Worm (Caenorhabditis elegans) whole organism, L3 larva: Measurements from ENCODE around the gene srz-15.

ENCODE experiments used
- ceh-82 ChIP-seq: fragments of 150-350 bp; optimal IDR thresholded peaks from 2 replicates; lab custom pipeline; 2014; ENCODE audit warnings: missing biosample characterization, missing genetic modification characterization
- elt-3 ChIP-seq, 3 experiments: fragments of 150-350 bp in 1 of 3; sonication (generic microtip) in 2 of 3; optimal IDR thresholded peaks; 2 replicates in 2 of 3; 4 replicates in 1 of 3; lab custom pipeline; 2014 to 2017; ENCODE audit warnings: missing biosample characterization in 3 of 3, missing genetic modification characterization in 3 of 3
- fkh-10 ChIP-seq: sonication (generic microtip); optimal IDR thresholded peaks from 2 replicates; lab custom pipeline; 2017; ENCODE audit warnings: missing biosample characterization, missing genetic modification reagents, missing genetic modification characterization
- zag-1 ChIP-seq: fragments of 150-350 bp; optimal IDR thresholded peaks from 2 replicates; lab custom pipeline; 2014; ENCODE audit warnings: missing biosample characterization, missing genetic modification characterization
- ztf-11 ChIP-seq: fragments of 150-350 bp; optimal IDR thresholded peaks from 2 replicates; lab custom pipeline; 2014; ENCODE audit warnings: missing biosample characterization, missing genetic modification characterization

DNA sequence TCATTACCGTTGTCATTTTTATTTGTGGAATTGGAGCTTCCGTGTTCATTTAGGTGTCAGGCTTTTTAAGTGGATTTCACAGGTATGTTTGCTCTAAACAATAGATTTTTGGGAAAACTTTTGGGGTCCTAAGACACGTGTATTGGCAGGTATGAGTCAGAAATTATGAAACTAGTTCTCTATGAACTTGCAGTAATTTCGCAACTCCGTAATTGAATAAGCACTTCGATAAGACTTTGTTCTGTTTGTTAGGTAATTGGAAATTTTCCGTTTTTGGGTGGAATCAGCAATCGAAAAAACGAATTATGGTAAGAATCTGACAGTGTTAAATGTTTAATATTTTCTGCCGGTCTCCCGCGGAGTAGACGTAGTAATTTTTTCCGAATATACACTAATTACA lies 18.4 kb upstream of the srz-15 start:
- TF ChIP-seq ceh-82 (tag; lab: Kevin White, UChicago) (no peak), elt-3 (tag; optimal IDR thresholded peaks at IDR 0.05; lab: Kevin White, UChicago) (no peak), ztf-11 (no peak), fkh-10 (no peak), zag-1 (tag; lab: Kevin White, UChicago) (no peak)
